Fruit fly (Drosophila melanogaster) whole organism, embryonic: ENCODE results near the gene CG31752.

ENCODE experiments used
- Abd-B ChIP-seq: fragments of 200-800 bp; sonication (Bioruptor generic); optimal IDR thresholded peaks from 2 replicates; lab custom pipeline; 2018; ENCODE audit warnings: missing biosample characterization, mild to moderate bottlenecking, missing genetic modification characterization, moderate library complexity
- BEAF-32 ChIP-seq: fragments of 200-800 bp; sonication (Bioruptor generic); optimal IDR thresholded peaks from 3 replicates; lab custom pipeline; 2017; ENCODE audit warnings: missing biosample characterization, missing genetic modification characterization, mild to moderate bottlenecking, moderate library complexity, missing genetic modification reagents
- CG11398 ChIP-seq: fragments of 200-800 bp; sonication (Bioruptor generic); optimal IDR thresholded peaks from 2 replicates; lab custom pipeline; 2016; ENCODE audit warnings: missing biosample characterization, missing genetic modification characterization
- CG11723 ChIP-seq: fragments of 200-800 bp; sonication (Bioruptor generic); optimal IDR thresholded peaks from 2 replicates; lab custom pipeline; 2017; ENCODE audit warnings: missing biosample characterization, mild to moderate bottlenecking, missing genetic modification characterization
- CG12299 ChIP-seq: fragments of 200-800 bp; sonication (Bioruptor generic); optimal IDR thresholded peaks from 2 replicates; lab custom pipeline; 2018; ENCODE audit warnings: missing biosample characterization, mild to moderate bottlenecking, missing genetic modification characterization
- CG13123 ChIP-seq: fragments of 200-800 bp; sonication (Bioruptor generic); optimal IDR thresholded peaks from 2 replicates; lab custom pipeline; 2016; ENCODE audit warnings: missing biosample characterization, missing genetic modification characterization
- CG14965 ChIP-seq: fragments of 200-800 bp; sonication (Bioruptor generic); optimal IDR thresholded peaks from 2 replicates; lab custom pipeline; 2016; ENCODE audit warnings: missing biosample characterization, missing genetic modification characterization, borderline replicate concordance
- CG15073 ChIP-seq: fragments of 200-800 bp; sonication (Bioruptor generic); optimal IDR thresholded peaks from 2 replicates; lab custom pipeline; 2016; ENCODE audit warnings: missing biosample characterization, missing genetic modification characterization
- CG1647 ChIP-seq: fragments of 200-800 bp; sonication (Bioruptor generic); optimal IDR thresholded peaks from 3 replicates; lab custom pipeline; 2016; ENCODE audit warnings: missing biosample characterization, missing genetic modification characterization
- CG34422 ChIP-seq: fragments of 200-800 bp; sonication (Bioruptor generic); IDR thresholded peaks from 3 replicates; pipeline ENCODE4 v1.3.6; 2022; ENCODE audit warnings: missing biosample characterization, missing genetic modification characterization
- CG4854 ChIP-seq: fragments of 200-800 bp; sonication (Bioruptor generic); optimal IDR thresholded peaks from 2 replicates; lab custom pipeline; 2016; ENCODE audit warnings: missing biosample characterization, missing genetic modification characterization, inconsistent platforms
- CG6683 ChIP-seq: fragments of 200-800 bp; sonication (Bioruptor generic); optimal IDR thresholded peaks from 2 replicates; lab custom pipeline; 2017; ENCODE audit warnings: missing biosample characterization, mild to moderate bottlenecking, missing genetic modification characterization, missing genetic modification reagents
- CG7745 ChIP-seq: fragments of 200-800 bp; sonication (Bioruptor generic); optimal IDR thresholded peaks from 2 replicates; lab custom pipeline; 2018; ENCODE audit warnings: missing biosample characterization, mild to moderate bottlenecking, missing genetic modification characterization, moderate library complexity
- CG8359 ChIP-seq: fragments of 200-800 bp; sonication (Bioruptor generic); optimal IDR thresholded peaks from 2 replicates; lab custom pipeline; 2017; ENCODE audit warnings: missing biosample characterization, mild to moderate bottlenecking, missing genetic modification characterization, borderline replicate concordance
- CG8478 ChIP-seq: fragments of >200 bp; optimal IDR thresholded peaks from 2 replicates; lab custom pipeline; 2018
- D19A ChIP-seq: fragments of 200-800 bp; optimal IDR thresholded peaks from 3 replicates; lab custom pipeline; 2019; ENCODE audit warnings: missing biosample characterization, mild to moderate bottlenecking, missing genetic modification characterization, moderate library complexity
- Dref ChIP-seq: fragments of 200-800 bp; sonication (Bioruptor generic); IDR thresholded peaks from 2 replicates; pipeline ENCODE4 v1.3.6; 2022; ENCODE audit warnings: missing biosample characterization, missing genetic modification characterization
- E2f2 ChIP-seq: fragments of 200-800 bp; sonication (Bioruptor generic); IDR thresholded peaks from 2 replicates; pipeline ENCODE4 v1.3.6; 2022; ENCODE audit warnings: missing biosample characterization, missing genetic modification characterization
- ERR ChIP-seq: fragments of 200-800 bp; sonication (Bioruptor generic); optimal IDR thresholded peaks from 2 replicates; lab custom pipeline; 2016; ENCODE audit warnings: missing biosample characterization, missing genetic modification characterization
- HmgD ChIP-seq: fragments of 200-800 bp; sonication (Bioruptor generic); optimal IDR thresholded peaks from 3 replicates; lab custom pipeline; 2016; ENCODE audit warnings: missing biosample characterization, missing genetic modification characterization
- HmgZ ChIP-seq: fragments of 200-800 bp; sonication (Bioruptor generic); optimal IDR thresholded peaks from 2 replicates; lab custom pipeline; 2018; ENCODE audit warnings: missing biosample characterization, mild to moderate bottlenecking, missing genetic modification characterization
- Hr51 ChIP-seq, 2 experiments: fragments of 200-800 bp; sonication (Bioruptor generic); optimal IDR thresholded peaks; 2 replicates in 1 of 2; 3 replicates in 1 of 2; lab custom pipeline; 2016 to 2018; ENCODE audit warnings: missing biosample characterization in 2 of 2, missing genetic modification characterization in 2 of 2, mild to moderate bottlenecking in 1 of 2, moderate library complexity in 1 of 2
- Jarid2 ChIP-seq: fragments of 200-800 bp; sonication (Bioruptor generic); optimal IDR thresholded peaks from 3 replicates; lab custom pipeline; 2017; ENCODE audit warnings: mild to moderate bottlenecking, missing biosample characterization, missing genetic modification reagents, missing genetic modification characterization
- Med ChIP-seq: fragments of 200-800 bp; sonication (Bioruptor generic); peaks from one replicate; lab custom pipeline; 2016; ENCODE audit warnings: missing biosample characterization, missing genetic modification characterization, mild to moderate bottlenecking, inconsistent platforms, moderate library complexity
- Mes4 ChIP-seq: fragments of 200-800 bp; sonication (Bioruptor generic); optimal IDR thresholded peaks from 2 replicates; lab custom pipeline; 2016; ENCODE audit warnings: missing biosample characterization, missing genetic modification characterization
- Nf-YC ChIP-seq: fragments of 200-800 bp; optimal IDR thresholded peaks from 3 replicates; lab custom pipeline; 2019; ENCODE audit warnings: missing biosample characterization, mild to moderate bottlenecking, missing genetic modification characterization, moderate library complexity
- Pdp1 ChIP-seq, 2 experiments: fragments of 200-800 bp; sonication (Bioruptor generic); optimal IDR thresholded peaks; 3 replicates each; lab custom pipeline; 2016; ENCODE audit warnings: missing biosample characterization in 2 of 2, missing genetic modification characterization in 2 of 2, mild to moderate bottlenecking in 1 of 2, moderate library complexity in 1 of 2
- Ptx1 ChIP-seq: fragments of 200-800 bp; sonication (Bioruptor generic); IDR thresholded peaks from 2 replicates; pipeline ENCODE4 v1.3.6; 2022; ENCODE audit warnings: missing biosample characterization, missing genetic modification characterization
- Rx ChIP-seq: fragments of 200-800 bp; sonication (Bioruptor generic); IDR thresholded peaks from 2 replicates; pipeline ENCODE4 v1.3.6; 2022; ENCODE audit warnings: missing biosample characterization, missing genetic modification characterization
- Sry-β ChIP-seq: fragments of 200-800 bp; sonication (Bioruptor generic); optimal IDR thresholded peaks from 2 replicates; lab custom pipeline; 2018; ENCODE audit warnings: missing biosample characterization, mild to moderate bottlenecking, missing genetic modification characterization, moderate library complexity
- bab2 ChIP-seq: fragments of 200-800 bp; sonication (Bioruptor generic); optimal IDR thresholded peaks from 2 replicates; lab custom pipeline; 2016; ENCODE audit warnings: missing biosample characterization, missing genetic modification characterization
- chinmo ChIP-seq: fragments of 200-800 bp; sonication (Bioruptor generic); IDR thresholded peaks from 4 replicates; pipeline ENCODE4 v1.3.6; 2022; ENCODE audit warnings: missing biosample characterization, missing genetic modification characterization; ENCODE audit not compliant: partially characterized antibody
- dan ChIP-seq: fragments of 200-800 bp; sonication (Bioruptor generic); IDR thresholded peaks from 2 replicates; pipeline ENCODE4 v1.3.6; 2022; ENCODE audit warnings: missing biosample characterization, missing genetic modification characterization
- dm ChIP-seq: fragments of 200-800 bp; sonication (Bioruptor generic); optimal IDR thresholded peaks from 3 replicates; lab custom pipeline; 2016; ENCODE audit warnings: missing biosample characterization, missing genetic modification characterization
- fd3F ChIP-seq: fragments of 200-800 bp; sonication (Bioruptor generic); optimal IDR thresholded peaks from 2 replicates; lab custom pipeline; 2018; ENCODE audit warnings: missing biosample characterization, mild to moderate bottlenecking, missing genetic modification characterization, moderate library complexity
- grau ChIP-seq: fragments of 200-800 bp; optimal IDR thresholded peaks from 3 replicates; lab custom pipeline; 2019; ENCODE audit warnings: missing biosample characterization, mild to moderate bottlenecking, missing genetic modification characterization, moderate library complexity
- grn ChIP-seq: fragments of 200-800 bp; sonication (Bioruptor generic); optimal IDR thresholded peaks from 3 replicates; lab custom pipeline; 2017; ENCODE audit warnings: missing biosample characterization, missing genetic modification characterization
- ind ChIP-seq: fragments of 200-800 bp; sonication (Bioruptor generic); optimal IDR thresholded peaks from 3 replicates; lab custom pipeline; 2016; ENCODE audit warnings: missing biosample characterization, missing genetic modification characterization
- insv ChIP-seq, 2 experiments: fragments of 200-800 bp; sonication (Bioruptor generic); optimal IDR thresholded peaks; 3 replicates each; lab custom pipeline; 2016 to 2018; ENCODE audit warnings: missing biosample characterization in 2 of 2, missing genetic modification characterization in 2 of 2
- mam ChIP-seq: fragments of 200-800 bp; sonication (Bioruptor generic); optimal IDR thresholded peaks from 3 replicates; lab custom pipeline; 2016; ENCODE audit warnings: missing biosample characterization, missing genetic modification characterization
- nau ChIP-seq: fragments of 200-800 bp; sonication (Bioruptor generic); optimal IDR thresholded peaks from 3 replicates; lab custom pipeline; 2017; ENCODE audit warnings: missing biosample characterization, mild to moderate bottlenecking, missing genetic modification characterization, missing genetic modification reagents
- onecut ChIP-seq: fragments of 200-800 bp; sonication (Bioruptor generic); IDR thresholded peaks from 2 replicates; pipeline ENCODE4 v1.3.6; 2022; ENCODE audit warnings: missing biosample characterization, missing genetic modification characterization
- pzg ChIP-seq: fragments of 200-800 bp; sonication (Bioruptor generic); optimal IDR thresholded peaks from 3 replicates; lab custom pipeline; 2018; ENCODE audit warnings: missing biosample characterization, mild to moderate bottlenecking, missing genetic modification characterization, moderate library complexity
- sens-2 ChIP-seq: fragments of 200-800 bp; sonication (Bioruptor generic); IDR thresholded peaks from 2 replicates; pipeline ENCODE4 v1.3.6; 2022; ENCODE audit warnings: missing biosample characterization, missing genetic modification characterization
- shn ChIP-seq: fragments of 200-800 bp; sonication (Bioruptor generic); optimal IDR thresholded peaks from 3 replicates; lab custom pipeline; 2016; ENCODE audit warnings: missing biosample characterization, missing genetic modification characterization
- sug ChIP-seq: fragments of 200-800 bp; optimal IDR thresholded peaks from 2 replicates; lab custom pipeline; 2019; ENCODE audit warnings: missing biosample characterization, mild to moderate bottlenecking, missing genetic modification characterization, moderate library complexity
- vvl ChIP-seq: fragments of 200-800 bp; sonication (Bioruptor generic); IDR thresholded peaks from 2 replicates; pipeline ENCODE4 v1.3.6; 2022; ENCODE audit warnings: missing biosample characterization, missing genetic modification characterization
- zen ChIP-seq: fragments of 200-800 bp; sonication (Bioruptor generic); optimal IDR thresholded peaks from 3 replicates; lab custom pipeline; 2018; ENCODE audit warnings: missing biosample characterization, mild to moderate bottlenecking, missing genetic modification characterization, moderate library complexity
- zfh2 ChIP-seq: fragments of 200-800 bp; sonication (Bioruptor generic); optimal IDR thresholded peaks from 2 replicates; lab custom pipeline; 2016; ENCODE audit warnings: missing biosample characterization, missing genetic modification characterization

CG31752 gene

DNA sequence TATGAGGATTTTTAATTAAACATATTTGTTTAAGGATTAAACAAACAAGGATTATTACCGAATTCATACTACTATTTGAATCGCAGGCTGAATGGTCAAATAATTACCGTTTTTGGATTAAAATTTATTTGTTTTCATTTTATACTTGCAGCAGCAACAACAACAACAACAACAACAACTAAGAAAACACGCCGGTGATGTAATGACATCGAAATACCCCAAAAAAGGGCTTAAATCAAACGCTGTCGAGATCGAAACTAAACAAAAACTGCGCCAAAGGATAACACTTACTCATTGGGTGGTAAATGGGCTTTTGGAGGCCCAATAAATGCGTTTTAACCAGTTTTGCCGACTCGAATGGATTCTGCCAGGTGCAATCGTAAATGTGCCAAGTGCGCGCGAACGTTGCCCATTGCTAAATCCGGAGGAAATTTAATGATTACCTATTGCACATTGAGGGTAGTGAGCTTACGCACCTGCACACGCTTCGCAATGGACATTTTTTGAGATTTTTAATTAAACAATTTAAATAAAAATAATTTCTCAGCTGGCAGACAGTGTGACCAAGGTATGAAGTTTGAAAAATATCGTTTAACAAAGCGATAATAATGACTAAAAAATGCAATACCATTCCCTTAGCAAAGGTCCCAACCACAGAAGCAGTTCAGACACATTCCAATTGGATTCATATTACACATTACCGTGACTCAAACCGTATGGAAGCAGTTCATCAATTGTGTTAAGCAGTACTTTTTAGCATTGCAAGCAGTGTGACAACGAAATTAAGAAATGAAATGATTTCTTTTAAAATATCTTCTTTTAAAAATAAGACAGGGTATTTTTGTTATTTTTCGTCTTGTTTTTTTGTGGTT is 17.8 kb upstream of the CG31752 start, which contains the start of the genes CG10602 and mRpL13 (continued):
- TF ChIP-seq nau (no peak), zfh2 (GFP tag; lab: Kevin White, UChicago) (peak; percentile 39), Sry-β (GFP tag; lab: Kevin White, UChicago) (no peak), CG34422 (GFP tag; lab: Robert Waterston, UW) (peak; percentile 61; the same call in 2 of the 3 replicates), CG6683 (GFP tag; lab: Kevin White, UChicago) (no peak), Abd-B (GFP tag; lab: Kevin White, UChicago) (peak; percentile 82), HmgZ (tag; lab: Kevin White, UChicago) (peak; percentile 77), CG7745 (no peak), BEAF-32 (GFP tag; lab: Kevin White, UChicago) (peak; percentile 58), sens-2 (no peak), grn (GFP tag; lab: Kevin White, UChicago) (no peak), vvl (peak; percentile 49), Hr51 (GFP tag; optimal IDR thresholded peaks at IDR 0.05; lab: Kevin White, UChicago) (no peak), Med (GFP tag; lab: Kevin White, UChicago) (peak; percentile 85), grau (tag; lab: Kevin White, UChicago) (peak; percentile 15), CG11723 (GFP tag; lab: Kevin White, UChicago) (no peak), CG4854 (no peak), Pdp1 (GFP tag; optimal IDR thresholded peaks at IDR 0.05; lab: Kevin White, UChicago) (peak in 1 of 2 experiments; percentile 95), Mes4 (no peak), dan (GFP tag; lab: Robert Waterston, UW) (no peak), CG14965 (no peak), CG15073 (no peak), mam (no peak), bab2 (GFP tag; lab: Kevin White, UChicago) (no peak), zen (peak; percentile 84), Nf-YC (tag; lab: Kevin White, UChicago) (peak; percentile 45), CG1647 (GFP tag; lab: Kevin White, UChicago) (no peak), CG8478 (lab: Kevin White, UChicago) (peak; percentile 93), onecut (GFP tag; lab: Robert Waterston, UW) (no peak), CG11398 (GFP tag; lab: Kevin White, UChicago) (no peak), ind (no peak), E2f2 (GFP tag; lab: Robert Waterston, UW) (peak; percentile 55; the same call in 1 of the 2 replicates), shn (GFP tag; lab: Kevin White, UChicago) (peak; percentile 0), CG13123 (peak; percentile 5), Jarid2 (GFP tag; lab: Kevin White, UChicago) (peak; percentile 31), HmgD (GFP tag; lab: Kevin White, UChicago) (peak; percentile 91), ERR (peak; percentile 17), Dref (GFP tag; lab: Robert Waterston, UW) (peak; percentile 50), fd3F (GFP tag; lab: Kevin White, UChicago) (no peak), dm (GFP tag; lab: Kevin White, UChicago) (no peak), CG8359 (no peak), insv (GFP tag; optimal IDR thresholded peaks at IDR 0.05; lab: Kevin White, UChicago) (peak; percentile 98 to 100), chinmo (GFP tag; lab: Robert Waterston, UW) (peak; percentile 75; the same call in 1 of the 4 replicates), Rx (GFP tag; lab: Robert Waterston, UW) (no peak), CG12299 (tag; lab: Kevin White, UChicago) (no peak), D19A (tag; lab: Kevin White, UChicago) (no peak), Ptx1 (GFP tag; lab: Robert Waterston, UW) (no peak), sug (tag; lab: Kevin White, UChicago) (peak; percentile 47), pzg (GFP tag; lab: Kevin White, UChicago) (peak; percentile 97)
